Fruit fly (Drosophila melanogaster) whole organism, prepupa: ENCODE measurements around the gene lectin-24Db.
A peak's percentile ranks its signal among the peaks of the same experiment; 100 is the strongest.

Experiments used
- Blimp-1 ChIP-seq: fragments of 200-800 bp; sonication (Bioruptor generic); optimal IDR thresholded peaks from 3 replicates; lab custom pipeline; 2017; ENCODE audit warnings: missing biosample characterization, missing genetic modification characterization, mild to moderate bottlenecking, moderate library complexity, missing genetic modification reagents
- CG10631 ChIP-seq: fragments of 200-800 bp; sonication (Bioruptor generic); optimal IDR thresholded peaks from 2 replicates; lab custom pipeline; 2016; ENCODE audit warnings: missing biosample characterization, missing genetic modification characterization
- CG10669 ChIP-seq: fragments of 200-800 bp; sonication (Bioruptor generic); optimal IDR thresholded peaks from 3 replicates; lab custom pipeline; 2018; ENCODE audit warnings: missing biosample characterization, mild to moderate bottlenecking, missing genetic modification characterization, moderate library complexity
- CG11294 ChIP-seq: fragments of 200-800 bp; sonication (Bioruptor generic); IDR thresholded peaks from 2 replicates; pipeline ENCODE4 v1.3.6; 2022; ENCODE audit warnings: missing biosample characterization, missing genetic modification characterization
- CG11762 ChIP-seq: fragments of 200-800 bp; sonication (Bioruptor generic); optimal IDR thresholded peaks from 3 replicates; lab custom pipeline; 2016; ENCODE audit warnings: missing biosample characterization, missing genetic modification characterization; ENCODE audit not compliant: insufficient read depth
- CG11902 ChIP-seq: fragments of 200-800 bp; sonication (Bioruptor generic); optimal IDR thresholded peaks from 3 replicates; lab custom pipeline; 2016; ENCODE audit warnings: missing biosample characterization, missing genetic modification characterization
- CG15336 ChIP-seq: fragments of 200-800 bp; sonication (Bioruptor generic); IDR thresholded peaks from 2 replicates; pipeline ENCODE4 v1.3.6; 2022; ENCODE audit warnings: missing biosample characterization, missing genetic modification characterization
- CG1621 ChIP-seq: fragments of 200-800 bp; sonication (Bioruptor generic); optimal IDR thresholded peaks from 3 replicates; lab custom pipeline; 2018; ENCODE audit warnings: missing biosample characterization, mild to moderate bottlenecking, missing genetic modification characterization
- CG31627 ChIP-seq: fragments of 200-800 bp; sonication (Bioruptor generic); optimal IDR thresholded peaks from 3 replicates; lab custom pipeline; 2016; ENCODE audit warnings: missing biosample characterization, missing genetic modification characterization
- CG32006 ChIP-seq: fragments of 200-800 bp; sonication (Bioruptor generic); optimal IDR thresholded peaks from 3 replicates; lab custom pipeline; 2017; ENCODE audit warnings: missing biosample characterization, mild to moderate bottlenecking, missing genetic modification characterization
- CG34406 ChIP-seq: fragments of 200-800 bp; sonication (Bioruptor generic); optimal IDR thresholded peaks from 3 replicates; lab custom pipeline; 2016; ENCODE audit warnings: missing biosample characterization, missing genetic modification characterization
- CG3919 ChIP-seq: fragments of 200-800 bp; sonication (Bioruptor generic); optimal IDR thresholded peaks from 3 replicates; lab custom pipeline; 2016; ENCODE audit warnings: missing biosample characterization, missing genetic modification characterization
- CG6163 ChIP-seq: fragments of 200-800 bp; sonication (Bioruptor generic); IDR thresholded peaks from 3 replicates; pipeline ENCODE4 v1.3.6; 2022; ENCODE audit warnings: missing biosample characterization, missing genetic modification characterization
- CG6276 ChIP-seq: fragments of 200-800 bp; sonication (Bioruptor generic); optimal IDR thresholded peaks from 2 replicates; lab custom pipeline; 2017; ENCODE audit warnings: missing biosample characterization, mild to moderate bottlenecking, missing genetic modification characterization
- CG6792 ChIP-seq: fragments of 200-800 bp; sonication (Bioruptor generic); optimal IDR thresholded peaks from 3 replicates; lab custom pipeline; 2016; ENCODE audit warnings: missing biosample characterization, missing genetic modification characterization
- CG6808 ChIP-seq: fragments of 200-800 bp; sonication (Bioruptor generic); optimal IDR thresholded peaks from 3 replicates; lab custom pipeline; 2017; ENCODE audit warnings: missing biosample characterization, missing genetic modification characterization, mild to moderate bottlenecking, moderate library complexity, missing genetic modification reagents
- CG6854 ChIP-seq: fragments of 200-800 bp; sonication (Bioruptor generic); optimal IDR thresholded peaks from 2 replicates; lab custom pipeline; 2017; ENCODE audit warnings: missing biosample characterization, mild to moderate bottlenecking, missing genetic modification characterization
- CG8119 ChIP-seq: fragments of 200-800 bp; sonication (Bioruptor generic); IDR thresholded peaks from 3 replicates; pipeline ENCODE4 v1.3.6; 2022; ENCODE audit warnings: missing biosample characterization, missing genetic modification characterization
- CG8319 ChIP-seq: fragments of 200-800 bp; sonication (Bioruptor generic); optimal IDR thresholded peaks from 3 replicates; lab custom pipeline; 2016; ENCODE audit warnings: missing biosample characterization, missing genetic modification characterization
- CG8632 ChIP-seq: fragments of 200-800 bp; sonication (Bioruptor generic); optimal IDR thresholded peaks from 3 replicates; lab custom pipeline; 2016; ENCODE audit warnings: missing biosample characterization, missing genetic modification characterization
- CG9139 ChIP-seq: fragments of 200-800 bp; sonication (Bioruptor generic); optimal IDR thresholded peaks from 3 replicates; lab custom pipeline; 2017; ENCODE audit warnings: missing biosample characterization, mild to moderate bottlenecking, missing genetic modification characterization
- Eip75B ChIP-seq: fragments of 200-800 bp; sonication (Bioruptor generic); optimal IDR thresholded peaks from 3 replicates; lab custom pipeline; 2016; ENCODE audit warnings: missing biosample characterization, missing genetic modification characterization
- Eip78C ChIP-seq: fragments of 200-800 bp; sonication (Bioruptor generic); peaks from one replicate; lab custom pipeline; 2016; ENCODE audit warnings: missing biosample characterization, missing genetic modification characterization
- Eip93F ChIP-seq: fragments of 200-800 bp; sonication (Bioruptor generic); optimal IDR thresholded peaks from 2 replicates; lab custom pipeline; 2016; ENCODE audit warnings: missing biosample characterization, mild to moderate bottlenecking, missing genetic modification characterization
- Ets21C ChIP-seq: fragments of 200-800 bp; sonication (Bioruptor generic); optimal IDR thresholded peaks from 3 replicates; lab custom pipeline; 2016; ENCODE audit warnings: missing biosample characterization, missing genetic modification characterization
- Ets96B ChIP-seq: fragments of 200-800 bp; optimal IDR thresholded peaks from 2 replicates; lab custom pipeline; 2019; ENCODE audit warnings: missing biosample characterization, mild to moderate bottlenecking, missing genetic modification characterization, moderate library complexity
- Gug ChIP-seq: fragments of 200-800 bp; sonication (Bioruptor generic); IDR thresholded peaks from 2 replicates; pipeline ENCODE4 v1.3.6; 2022; ENCODE audit warnings: missing biosample characterization, missing genetic modification characterization
- Hr38 ChIP-seq: sonication (Bioruptor generic); optimal IDR thresholded peaks from 2 replicates; lab custom pipeline; 2016; ENCODE audit warnings: missing biosample characterization, missing genetic modification characterization
- Hr39 ChIP-seq: fragments of 200-800 bp; sonication (Bioruptor generic); optimal IDR thresholded peaks from 2 replicates; lab custom pipeline; 2016; ENCODE audit warnings: missing biosample characterization, missing genetic modification characterization
- Met ChIP-seq: fragments of 200-800 bp; sonication (Bioruptor generic); optimal IDR thresholded peaks from 3 replicates; lab custom pipeline; 2016; ENCODE audit warnings: missing biosample characterization, missing genetic modification characterization
- OdsH ChIP-seq: fragments of 200-800 bp; sonication (Bioruptor generic); optimal IDR thresholded peaks from 3 replicates; lab custom pipeline; 2016; ENCODE audit warnings: missing biosample characterization, missing genetic modification characterization
- Smox ChIP-seq: fragments of 200-800 bp; sonication (Bioruptor generic); optimal IDR thresholded peaks from 3 replicates; lab custom pipeline; 2016; ENCODE audit warnings: missing biosample characterization, missing genetic modification characterization
- Sox14 ChIP-seq: fragments of 200-800 bp; sonication (Bioruptor generic); optimal IDR thresholded peaks from 3 replicates; lab custom pipeline; 2016; ENCODE audit warnings: missing biosample characterization, missing genetic modification characterization
- Sox15 ChIP-seq: fragments of 200-800 bp; sonication (Bioruptor generic); optimal IDR thresholded peaks from 3 replicates; lab custom pipeline; 2016; ENCODE audit warnings: missing biosample characterization, missing genetic modification characterization
- achi ChIP-seq: fragments of 200-800 bp; sonication (Bioruptor generic); optimal IDR thresholded peaks from 3 replicates; lab custom pipeline; 2016; ENCODE audit warnings: missing biosample characterization, missing genetic modification characterization
- dsx ChIP-seq: fragments of 200-800 bp; optimal IDR thresholded peaks from 3 replicates; lab custom pipeline; 2019; ENCODE audit warnings: missing biosample characterization, mild to moderate bottlenecking, missing genetic modification characterization, moderate library complexity; ENCODE audit not compliant: poor library complexity, severe bottlenecking
- esn ChIP-seq: fragments of 200-800 bp; sonication (Bioruptor generic); optimal IDR thresholded peaks from 2 replicates; lab custom pipeline; 2016; ENCODE audit warnings: missing biosample characterization, mild to moderate bottlenecking, missing genetic modification characterization, moderate library complexity
- fd59A ChIP-seq: fragments of 200-800 bp; sonication (Bioruptor generic); optimal IDR thresholded peaks from 2 replicates; lab custom pipeline; 2017; ENCODE audit warnings: missing biosample characterization, mild to moderate bottlenecking, missing genetic modification characterization, missing genetic modification reagents
- fkh ChIP-seq: fragments of 200-800 bp; sonication (Bioruptor generic); optimal IDR thresholded peaks from 3 replicates; lab custom pipeline; 2017; ENCODE audit warnings: missing biosample characterization, mild to moderate bottlenecking, missing genetic modification characterization, moderate library complexity
- lz ChIP-seq: fragments of 200-800 bp; sonication (Bioruptor generic); optimal IDR thresholded peaks from 3 replicates; lab custom pipeline; 2016; ENCODE audit warnings: missing biosample characterization, missing genetic modification characterization
- pdm3 ChIP-seq: fragments of 200-800 bp; sonication (Bioruptor generic); optimal IDR thresholded peaks from 3 replicates; lab custom pipeline; 2016; ENCODE audit warnings: missing biosample characterization, missing genetic modification characterization
- salr ChIP-seq, 2 experiments: fragments of 200-800 bp; sonication (Bioruptor generic); optimal IDR thresholded peaks; 3 replicates each; lab custom pipeline; 2016 to 2018; ENCODE audit warnings: missing biosample characterization in 2 of 2, missing genetic modification characterization in 2 of 2, mild to moderate bottlenecking in 1 of 2
- spab ChIP-seq: fragments of 200-800 bp; sonication (Bioruptor generic); optimal IDR thresholded peaks from 2 replicates; lab custom pipeline; 2017; ENCODE audit warnings: missing biosample characterization, mild to moderate bottlenecking, missing genetic modification characterization, missing genetic modification reagents
- ss ChIP-seq, 2 experiments: fragments of 200-800 bp; sonication (Bioruptor generic); optimal IDR thresholded peaks; 2 replicates in 1 of 2; 3 replicates in 1 of 2; lab custom pipeline; 2017 to 2018; ENCODE audit warnings: mild to moderate bottlenecking in 2 of 2, missing biosample characterization in 2 of 2, missing genetic modification characterization in 2 of 2, moderate library complexity in 1 of 2
- vri ChIP-seq: fragments of 200-800 bp; sonication (Bioruptor generic); optimal IDR thresholded peaks from 3 replicates; lab custom pipeline; 2016; ENCODE audit warnings: missing biosample characterization, mild to moderate bottlenecking, missing genetic modification characterization

lectin-24Db gene

DNA sequence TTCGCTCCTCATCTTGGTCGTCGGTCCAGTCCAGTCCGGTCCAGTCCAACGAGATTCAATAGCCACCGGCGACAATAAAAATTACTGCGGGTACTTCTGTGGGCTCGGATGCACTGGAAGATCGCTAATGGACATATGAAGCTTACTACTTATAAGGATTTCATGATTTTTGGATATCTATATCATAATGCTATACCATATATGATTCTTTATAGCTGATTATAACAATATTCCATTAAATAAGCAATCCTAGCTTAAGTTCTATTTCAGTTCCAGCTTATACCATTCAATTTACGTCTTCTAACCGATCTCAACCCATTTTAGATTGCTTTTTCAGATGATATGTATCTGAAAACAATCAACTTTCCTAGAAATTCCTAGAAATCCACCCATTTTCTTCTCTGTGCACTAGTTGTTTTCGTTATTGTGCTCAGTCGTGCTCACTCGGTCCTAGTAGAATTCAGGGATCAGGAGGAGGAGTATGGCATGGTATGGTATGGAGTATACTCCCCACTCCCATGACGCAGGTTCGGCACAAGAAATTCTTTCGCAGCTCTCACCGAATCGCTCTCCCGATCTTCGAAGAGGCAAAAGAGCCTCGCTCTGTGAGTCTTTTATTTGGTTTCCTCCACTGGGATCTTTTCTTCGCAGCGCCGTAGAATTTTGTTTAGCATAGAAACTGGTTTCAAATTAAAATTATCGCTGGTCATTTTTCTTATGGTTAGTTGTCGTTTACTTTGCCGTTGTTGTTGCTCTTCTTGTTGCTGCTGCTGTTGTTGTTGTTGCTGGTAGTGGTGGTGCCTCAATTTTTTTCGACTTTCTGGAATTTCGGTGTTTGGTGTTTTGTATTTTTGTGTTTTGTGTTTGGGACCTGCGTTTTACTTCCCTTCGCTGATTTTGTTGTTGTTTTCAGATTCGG, 34.3 kb downstream of the lectin-24Db start (continued):
- TF ChIP-seq CG11762 (GFP tag; lab: Kevin White, UChicago) (peak; percentile 90), CG8119 (GFP tag; lab: Robert Waterston, UW) (peak; percentile 92), CG6163 (GFP tag; lab: Robert Waterston, UW) (peak; percentile 57), salr (GFP tag; optimal IDR thresholded peaks at IDR 0.05; lab: Kevin White, UChicago) (peak; percentile 70 to 87), Gug (GFP tag; lab: Robert Waterston, UW) (peak; percentile 74), CG6854 (peak; percentile 47), CG11902 (GFP tag; lab: Kevin White, UChicago) (peak; percentile 64), Smox (GFP tag; lab: Kevin White, UChicago) (peak; percentile 73), Ets96B (peak; percentile 80), Hr38 (GFP tag; lab: Kevin White, UChicago) (no peak), CG1621 (tag; lab: Kevin White, UChicago) (peak; percentile 78)
- TF ChIP-seq, all 60 proteins: peak for 57

DNA sequence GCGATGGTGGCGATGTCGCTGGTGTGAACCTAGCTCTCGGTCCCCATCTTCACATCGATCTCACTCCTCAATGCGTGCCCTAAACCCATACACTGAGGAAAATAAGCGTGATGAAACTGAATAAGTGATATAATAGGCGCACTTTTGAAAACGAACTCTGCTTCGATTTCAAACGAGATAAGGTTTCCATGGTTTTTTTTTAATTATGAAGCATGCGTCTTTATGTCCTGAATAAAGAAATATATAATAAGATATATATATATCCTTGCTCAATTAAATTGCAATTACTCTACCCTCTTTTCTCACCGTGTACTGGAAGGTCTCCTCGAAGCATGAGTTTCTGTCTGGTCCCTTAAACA, 35.0 kb downstream of the lectin-24Db start:
- peak; percentile 86 for TF ChIP-seq dsx (GFP tag; lab: Kevin White, UChicago)
- peak; percentile 78 for TF ChIP-seq esn
- peak; percentile 91 to 93 for TF ChIP-seq ss (GFP tag; optimal IDR thresholded peaks at IDR 0.05; lab: Kevin White, UChicago)
- TF ChIP-seq CG32006, result peak; percentile 78
- peak; percentile 79 for TF ChIP-seq CG1621 (tag; lab: Kevin White, UChicago)
- peak; percentile 66 for TF ChIP-seq CG8319 (GFP tag; lab: Kevin White, UChicago)
- TF ChIP-seq CG3919 (GFP tag; lab: Kevin White, UChicago), result peak; percentile 90
- TF ChIP-seq vri (GFP tag; lab: Kevin White, UChicago), result peak; percentile 72
- TF ChIP-seq CG11902 (GFP tag; lab: Kevin White, UChicago), result peak; percentile 60
- TF ChIP-seq CG9139 (GFP tag; lab: Kevin White, UChicago), result peak; percentile 89
- peak; percentile 57 for TF ChIP-seq Hr39
- TF ChIP-seq achi (GFP tag; lab: Kevin White, UChicago), result peak; percentile 89
- peak; percentile 89 for TF ChIP-seq Ets96B
- TF ChIP-seq lz (GFP tag; lab: Kevin White, UChicago), result peak; percentile 70
- peak; percentile 93 for TF ChIP-seq CG6808
- TF ChIP-seq CG10631 (GFP tag; lab: Kevin White, UChicago), result peak; percentile 92
- peak; percentile 73 for TF ChIP-seq CG15336
- TF ChIP-seq CG31627, result peak; percentile 67
- TF ChIP-seq spab, result peak; percentile 90
- peak; percentile 86 for TF ChIP-seq Met
- TF ChIP-seq Smox (GFP tag; lab: Kevin White, UChicago), result peak; percentile 71
- peak; percentile 60 for TF ChIP-seq CG6276 (GFP tag; lab: Kevin White, UChicago)
- TF ChIP-seq fkh (GFP tag; lab: Kevin White, UChicago), result no peak
- peak; percentile 67 for TF ChIP-seq pdm3 (GFP tag; lab: Kevin White, UChicago)
- TF ChIP-seq CG10669, result peak; percentile 88
- peak; percentile 85 for TF ChIP-seq OdsH (GFP tag; lab: Kevin White, UChicago)
- peak; percentile 79 for TF ChIP-seq Eip75B
- peak; percentile 90 for TF ChIP-seq fd59A (GFP tag; lab: Kevin White, UChicago)
- peak; percentile 77 for TF ChIP-seq Sox14 (GFP tag; lab: Kevin White, UChicago)
- TF ChIP-seq CG6854, result peak; percentile 45
- peak; percentile 68 for TF ChIP-seq CG11762 (GFP tag; lab: Kevin White, UChicago)
- TF ChIP-seq Eip93F (GFP tag; lab: Kevin White, UChicago), result peak; percentile 59
- peak; percentile 81 for TF ChIP-seq CG8632 (GFP tag; lab: Kevin White, UChicago)
- TF ChIP-seq Sox15 (GFP tag; lab: Kevin White, UChicago), result peak; percentile 60
- peak; percentile 95 for TF ChIP-seq Eip78C (GFP tag; lab: Kevin White, UChicago)
- peak; percentile 69 for TF ChIP-seq CG8119 (GFP tag; lab: Robert Waterston, UW)
- TF ChIP-seq CG34406 (GFP tag; lab: Kevin White, UChicago), result peak; percentile 83
- no peak for TF ChIP-seq Gug (GFP tag; lab: Robert Waterston, UW)
- peak; percentile 58 for TF ChIP-seq Blimp-1 (GFP tag; lab: Kevin White, UChicago)
- TF ChIP-seq CG11294, result 0 out of 2 replicates have a peak, but pooled peaks have one; percentile 19
- TF ChIP-seq CG6792 (GFP tag; lab: Kevin White, UChicago), result peak; percentile 80
- TF ChIP-seq Ets21C, result peak; percentile 41
